Worm (Caenorhabditis elegans): ENCODE results near the gene Y6E2A.10.
"Not testable (repeated sequence)": the region's sequence is repeated elsewhere in the genome, so short reads cannot be mapped to it uniquely, and the experiment has no call there.

ce11 chrV:15744366-15744765 lies 14.0 kb upstream of the Y6E2A.10 start, which contains the start of gene str-19:
- not testable (repeated sequence) for TF ChIP-seq Y53F4B.3 (GFP tag; IDR thresholded peaks at IDR 0.05); F52B5.7 (tag; optimal IDR thresholded peaks at IDR 0.05); lsl-1 (GFP tag; optimal IDR thresholded peaks at IDR 0.05); ceh-79 (tag; optimal IDR thresholded peaks at IDR 0.05); let-526 (GFP tag; IDR thresholded peaks at IDR 0.05); ceh-58 (GFP tag; IDR thresholded peaks at IDR 0.05); lir-1 (GFP tag; conservative IDR thresholded peaks at IDR 0.05); F23B12.7 (tag; optimal IDR thresholded peaks at IDR 0.05; ENCODE audit: insufficient read depth); ceh-40 (GFP tag; IDR thresholded peaks at IDR 0.05)

Data from whole organism, young adult.